Worm (Caenorhabditis elegans) whole organism, L2 larva: ENCODE data around the gene H40L08.2.

Experiments
- C34F6.9 ChIP-seq: fragments of 150-350 bp; optimal IDR thresholded peaks from 2 replicates; lab custom pipeline; 2014; ENCODE audit warnings: missing biosample characterization, missing genetic modification characterization
- R02D3.7 ChIP-seq: fragments of 150-350 bp; optimal IDR thresholded peaks from 2 replicates; lab custom pipeline; 2014; ENCODE audit warnings: missing biosample characterization, missing genetic modification characterization
- Y55F3AM.14 ChIP-seq: fragments of 200-800 bp; sonication (Bioruptor generic); optimal IDR thresholded peaks from 2 replicates; lab custom pipeline; 2018; ENCODE audit warnings: mild to moderate bottlenecking, missing genetic modification characterization, missing compliant biosample characterization
- blmp-1 ChIP-seq: sonication (generic microtip); optimal IDR thresholded peaks from 2 replicates; lab custom pipeline; 2017; ENCODE audit warnings: missing genetic modification characterization, mild to moderate bottlenecking, missing compliant biosample characterization, antibody characterized with exemption, moderate library complexity; ENCODE audit not compliant: insufficient read depth
- ceh-82 ChIP-seq: fragments of 150-350 bp; optimal IDR thresholded peaks from 2 replicates; lab custom pipeline; 2014; ENCODE audit warnings: missing biosample characterization, missing genetic modification characterization
- crh-2 ChIP-seq: sonication (generic microtip); optimal IDR thresholded peaks from 2 replicates; lab custom pipeline; 2017; ENCODE audit warnings: missing biosample characterization, missing genetic modification characterization
- dmd-4 ChIP-seq: sonication (generic microtip); optimal IDR thresholded peaks from 2 replicates; lab custom pipeline; 2017; ENCODE audit warnings: missing biosample characterization, missing genetic modification characterization
- egl-27 ChIP-seq: sonication (generic microtip); optimal IDR thresholded peaks from 3 replicates; lab custom pipeline; 2017; ENCODE audit warnings: missing biosample characterization, missing genetic modification reagents, missing genetic modification characterization
- fos-1 ChIP-seq: fragments of 150-350 bp; optimal IDR thresholded peaks from 2 replicates; lab custom pipeline; 2014; ENCODE audit warnings: missing biosample characterization, missing genetic modification characterization
- lin-13 ChIP-seq: fragments of 150-350 bp; optimal IDR thresholded peaks from 2 replicates; lab custom pipeline; 2014; ENCODE audit warnings: missing biosample characterization, missing genetic modification reagents, missing genetic modification characterization
- lsy-2 ChIP-seq, 2 experiments: fragments of 150-350 bp in 1 of 2; sonication (generic microtip) in 1 of 2; optimal IDR thresholded peaks; 2 replicates each; lab custom pipeline; 2014 to 2017; ENCODE audit warnings: missing biosample characterization in 2 of 2, missing genetic modification characterization in 2 of 2
- mab-5 ChIP-seq: fragments of 150-350 bp; optimal IDR thresholded peaks from 2 replicates; lab custom pipeline; 2014; ENCODE audit warnings: missing biosample characterization, missing genetic modification characterization
- nhr-11 ChIP-seq: fragments of 150-350 bp; optimal IDR thresholded peaks from 2 replicates; lab custom pipeline; 2014; ENCODE audit warnings: missing biosample characterization, missing genetic modification characterization
- nhr-12 ChIP-seq: fragments of 150-350 bp; optimal IDR thresholded peaks from 2 replicates; lab custom pipeline; 2014; ENCODE audit warnings: missing biosample characterization, missing genetic modification characterization
- nhr-129 ChIP-seq: fragments of 150-350 bp; optimal IDR thresholded peaks from 2 replicates; lab custom pipeline; 2014; ENCODE audit warnings: missing biosample characterization, missing genetic modification characterization
- nhr-21 ChIP-seq: fragments of 150-350 bp; optimal IDR thresholded peaks from 2 replicates; lab custom pipeline; 2014; ENCODE audit warnings: missing biosample characterization, missing genetic modification characterization
- nhr-25 ChIP-seq: fragments of 150-350 bp; sonication (generic microtip); optimal IDR thresholded peaks from 3 replicates; lab custom pipeline; 2014; ENCODE audit warnings: missing biosample characterization, missing genetic modification characterization
- nhr-6 ChIP-seq: fragments of 150-350 bp; optimal IDR thresholded peaks from 2 replicates; lab custom pipeline; 2014; ENCODE audit warnings: missing biosample characterization, missing genetic modification characterization
- nhr-77 ChIP-seq: fragments of 150-350 bp; optimal IDR thresholded peaks from 2 replicates; lab custom pipeline; 2014; ENCODE audit warnings: missing biosample characterization, missing genetic modification characterization
- peb-1 ChIP-seq: fragments of 150-350 bp; optimal IDR thresholded peaks from 2 replicates; lab custom pipeline; 2014; ENCODE audit warnings: missing biosample characterization, missing genetic modification characterization
- sem-4 ChIP-seq: fragments of 150-350 bp; optimal IDR thresholded peaks from 2 replicates; lab custom pipeline; 2014; ENCODE audit warnings: missing biosample characterization, missing genetic modification reagents, missing genetic modification characterization
- sma-3 ChIP-seq: sonication (generic microtip); optimal IDR thresholded peaks from 2 replicates; lab custom pipeline; 2016; ENCODE audit warnings: missing genetic modification reagents, missing genetic modification characterization, missing compliant biosample characterization
- sma-9 ChIP-seq, 2 experiments: fragments of 150-350 bp in 1 of 2; sonication (generic microtip) in 1 of 2; optimal IDR thresholded peaks; 2 replicates each; lab custom pipeline; 2014 to 2016; ENCODE audit warnings: missing genetic modification characterization in 2 of 2, mild to moderate bottlenecking in 1 of 2, missing biosample characterization in 1 of 2, missing compliant biosample characterization in 1 of 2, missing genetic modification reagents in 1 of 2, moderate library complexity in 1 of 2
- snpc-4 ChIP-seq: fragments of 150-350 bp; optimal IDR thresholded peaks from 2 replicates; lab custom pipeline; 2014; ENCODE audit warnings: missing biosample characterization, missing genetic modification characterization
- unc-39 ChIP-seq: fragments of 150-350 bp; optimal IDR thresholded peaks from 2 replicates; lab custom pipeline; 2014; ENCODE audit warnings: missing biosample characterization, missing genetic modification characterization
- unc-55 ChIP-seq: fragments of 150-350 bp; sonication (generic microtip); optimal IDR thresholded peaks from 3 replicates; lab custom pipeline; 2014; ENCODE audit warnings: missing biosample characterization, missing genetic modification reagents, missing genetic modification characterization
- zag-1 ChIP-seq: fragments of 150-350 bp; optimal IDR thresholded peaks from 2 replicates; lab custom pipeline; 2014; ENCODE audit warnings: missing biosample characterization, missing genetic modification characterization
- ztf-11 ChIP-seq: sonication (generic microtip); optimal IDR thresholded peaks from 2 replicates; lab custom pipeline; 2017; ENCODE audit warnings: missing biosample characterization, missing genetic modification characterization
- ztf-4 ChIP-seq: fragments of 150-350 bp; optimal IDR thresholded peaks from 2 replicates; lab custom pipeline; 2014; ENCODE audit warnings: missing biosample characterization, missing genetic modification characterization

H40L08.2 gene

ce11 chrX:15040552-15041080 is 36.9 kb downstream of the H40L08.2 start, which contains the start of gene C18B12.4 (continued):
- TF ChIP-seq unc-39 (tag; lab: Kevin White, UChicago) (no peak), dmd-4 (tag; lab: Kevin White, UChicago) (no peak), blmp-1 (tag; lab: Kevin White, UChicago) (peak; percentile 61), nhr-25 (peak; percentile 90), ceh-82 (tag; lab: Kevin White, UChicago) (peak; percentile 26), nhr-12 (tag; lab: Kevin White, UChicago) (no peak), nhr-21 (tag; lab: Kevin White, UChicago) (peak; percentile 79), lin-13 (peak; percentile 72), fos-1 (tag; lab: Kevin White, UChicago) (peak; percentile 51), nhr-11 (no peak), Y55F3AM.14 (GFP tag; lab: Kevin White, UChicago) (peak; percentile 85), C34F6.9 (tag; lab: Kevin White, UChicago) (peak; percentile 90)

DNA sequence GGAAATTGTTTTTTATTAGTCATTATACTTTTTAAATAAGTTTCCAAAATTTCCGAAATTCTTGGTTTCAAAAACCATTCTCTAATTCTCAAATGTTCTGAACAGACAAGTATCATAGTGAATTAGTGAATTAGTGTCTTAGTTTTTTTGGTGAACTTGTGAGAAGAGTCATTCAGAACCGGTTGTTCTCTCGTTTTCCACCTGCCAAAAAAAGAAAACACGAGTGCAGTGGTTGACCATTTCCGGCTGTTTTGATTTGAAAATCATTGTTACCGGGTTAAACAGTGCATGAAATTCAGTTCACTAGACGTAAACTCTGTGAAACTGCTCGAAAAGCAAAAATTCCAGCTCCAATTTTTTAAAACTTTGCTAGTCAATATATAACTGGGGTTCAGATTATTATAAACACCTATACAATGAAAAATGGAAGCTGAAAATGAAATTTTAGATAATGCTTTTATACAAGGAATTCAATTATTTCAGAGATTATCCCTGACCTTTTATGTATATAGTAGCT is 37.8 kb downstream of the H40L08.2 start:
- TF ChIP-seq sma-9 (GFP tag; optimal IDR thresholded peaks at IDR 0.05; lab: Kevin White, UChicago) (peak; percentile 6), sma-9 (tag; optimal IDR thresholded peaks at IDR 0.05; lab: Kevin White, UChicago) (no peak), Y55F3AM.14 (GFP tag; lab: Kevin White, UChicago) (no peak)

- TF ChIP-seq C34F6.9 (tag; lab: Kevin White, UChicago) (peak; percentile 25), lsy-2 (tag; optimal IDR thresholded peaks at IDR 0.05; lab: Kevin White, UChicago) (peak in 1 of 2 experiments; percentile 34), nhr-129 (tag; lab: Kevin White, UChicago) (peak; percentile 51), nhr-6 (tag; lab: Kevin White, UChicago) (no peak), sma-9 (GFP tag; optimal IDR thresholded peaks at IDR 0.05; lab: Kevin White, UChicago) (peak; percentile 53), sma-9 (tag; optimal IDR thresholded peaks at IDR 0.05; lab: Kevin White, UChicago) (no peak)
These were observed 38.4 kb downstream of the H40L08.2 start for ce11 chrX:15039029-15039695.

DNA sequence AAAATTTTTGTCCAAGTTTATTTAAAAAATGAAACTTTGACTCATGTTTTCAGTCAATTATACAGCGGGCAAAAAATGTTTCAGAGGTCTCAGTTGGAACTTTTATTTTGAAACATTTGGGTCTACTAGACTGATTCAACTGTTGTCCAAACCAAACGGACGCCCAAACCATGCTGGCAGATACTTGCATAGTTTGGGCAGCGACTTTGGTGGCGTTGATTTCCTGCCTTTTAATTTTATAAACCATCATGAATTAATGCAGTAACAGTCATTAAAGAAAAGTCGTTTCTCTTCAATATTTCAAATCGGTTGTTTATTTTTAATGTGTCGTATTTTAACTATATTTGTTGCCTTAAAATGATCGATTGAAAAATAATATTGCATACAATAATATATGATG is 41.3 kb downstream of the H40L08.2 start:
- peak in 1 of 2 experiments; percentile 6 for TF ChIP-seq lsy-2 (tag; optimal IDR thresholded peaks at IDR 0.05; lab: Kevin White, UChicago)
- TF ChIP-seq nhr-25 = peak; percentile 30
- peak; percentile 16 for TF ChIP-seq ztf-4 (tag; lab: Kevin White, UChicago)
- no peak for TF ChIP-seq nhr-129 (tag; lab: Kevin White, UChicago)
- TF ChIP-seq, all 48 proteins: peak for 3

DNA sequence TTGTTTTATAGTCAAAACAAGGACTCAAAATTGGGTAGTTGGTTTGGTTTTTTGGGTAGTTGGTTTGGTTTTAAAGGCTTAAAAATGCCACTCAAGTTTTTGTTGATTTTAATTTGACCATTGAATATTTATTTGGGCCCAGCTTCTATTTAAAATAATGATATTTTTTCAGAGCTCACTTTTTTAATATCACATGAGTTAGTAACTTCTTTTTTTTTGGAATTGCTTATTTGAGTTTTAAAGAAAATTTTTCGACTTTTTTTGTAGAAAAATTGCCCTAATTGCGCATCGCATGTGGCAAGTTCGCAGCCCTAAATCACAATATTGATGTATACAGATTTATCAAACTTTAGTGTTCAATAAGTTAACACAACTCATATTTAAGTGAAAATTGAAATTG is 41.8 kb downstream of the H40L08.2 start:
- TF ChIP-seq unc-55 (GFP tag; lab: Kevin White, UChicago) = no peak
- no peak for TF ChIP-seq sma-3 (GFP tag; lab: Kevin White, UChicago)
- no peak for TF ChIP-seq sma-9 (GFP tag; optimal IDR thresholded peaks at IDR 0.05; lab: Kevin White, UChicago)
- no peak for TF ChIP-seq sma-9 (tag; optimal IDR thresholded peaks at IDR 0.05; lab: Kevin White, UChicago)

DNA sequence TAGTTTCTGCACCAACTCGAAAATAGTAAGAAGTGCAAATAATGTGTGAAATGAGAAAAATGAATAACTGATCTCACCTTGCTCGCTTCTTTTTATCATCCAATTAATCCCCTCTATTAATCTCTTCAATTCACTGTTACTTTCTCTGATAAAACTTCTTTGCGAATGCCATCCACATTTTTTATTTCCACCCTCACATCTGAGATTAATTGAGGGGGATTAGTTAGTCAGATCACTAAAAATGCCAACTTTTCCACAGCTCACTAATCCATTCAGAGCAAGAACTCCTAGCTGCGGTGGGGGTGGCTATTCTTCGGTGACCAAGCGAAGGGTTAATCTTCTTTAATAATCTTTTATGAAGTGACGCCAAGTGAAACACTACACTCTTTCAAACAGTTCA is 42.8 kb downstream of the H40L08.2 start, which contains the start of gene dsc-1:
dsc-1 (minus strand) TSS at position 46 of the 400 bp plus-strand sequence.
- TF ChIP-seq sma-3 (GFP tag; lab: Kevin White, UChicago) (no peak), R02D3.7 (no peak)

- TF ChIP-seq egl-27 (no peak), zag-1 (tag; lab: Kevin White, UChicago) (no peak), nhr-11 (no peak), nhr-77 (no peak), snpc-4 (peak; percentile 24), unc-55 (GFP tag; lab: Kevin White, UChicago) (no peak)
These were observed 49.5 kb downstream of the H40L08.2 start for ce11 chrX:15027997-15028396.

ce11 chrX:15027566-15027965 is 50.0 kb downstream of the H40L08.2 start:
- TF ChIP-seq nhr-11 (no peak), peb-1 (tag; lab: Kevin White, UChicago) (no peak), crh-2 (tag; lab: Kevin White, UChicago) (no peak), blmp-1 (tag; lab: Kevin White, UChicago) (no peak), lsy-2 (tag; optimal IDR thresholded peaks at IDR 0.05; lab: Kevin White, UChicago) (peak in 1 of 2 experiments; percentile 3), sem-4 (tag; lab: Kevin White, UChicago) (no peak), C34F6.9 (tag; lab: Kevin White, UChicago) (no peak), mab-5 (tag; lab: Kevin White, UChicago) (peak; percentile 68), unc-55 (GFP tag; lab: Kevin White, UChicago) (peak; percentile 77), nhr-12 (tag; lab: Kevin White, UChicago) (no peak), egl-27 (peak; percentile 4), ztf-11 (tag; lab: Kevin White, UChicago) (no peak)
